Fruit fly (Drosophila melanogaster) S2 (cell line): ENCODE results near the gene Oatp26F.

Experiments used
- CG8478 ChIP-seq: fragments of >200 bp; optimal IDR thresholded peaks from 2 replicates; lab custom pipeline; 2018
- CTCF ChIP-seq, 2 experiments: fragments of >200 bp; optimal IDR thresholded peaks; 2 replicates each; lab custom pipeline; 2018

Gene Oatp26F

dm6 chr2L:6632307-6632706 is at the start of gene Oatp26F:
Oatp26F (minus strand) TSS chr2L:6632407.
- TF ChIP-seq CG8478 (lab: Kevin White, UChicago) (no peak), CTCF (optimal IDR thresholded peaks at IDR 0.05; lab: Kevin White, UChicago) (no peak)

dm6 chr2L:6677453-6677852 is 45.2 kb upstream of the Oatp26F start, which contains the start of gene Nse1:
Nse1 (minus strand) TSS chr2L:6677625.
- TF ChIP-seq CTCF (optimal IDR thresholded peaks at IDR 0.05; lab: Kevin White, UChicago) (no peak), CG8478 (lab: Kevin White, UChicago) (no peak)

DNA sequence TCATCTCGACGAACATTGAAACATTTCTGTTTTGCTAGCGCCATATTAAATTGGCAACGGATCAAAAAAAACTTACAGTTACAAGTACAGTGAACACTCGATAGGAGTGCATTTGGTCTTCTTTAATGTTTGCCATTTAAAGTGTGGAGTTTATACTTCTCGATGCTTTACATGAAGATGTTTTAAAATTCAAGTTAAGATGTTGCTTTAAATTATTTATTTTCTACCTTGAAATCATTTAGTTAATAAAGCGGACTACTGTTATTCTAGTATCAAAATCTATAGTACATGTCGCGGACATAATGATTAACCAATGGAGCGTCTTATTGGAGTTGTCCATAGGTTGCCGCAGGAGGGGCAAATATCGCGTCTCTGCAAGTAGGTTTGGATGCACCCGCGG is 44.3 kb upstream of the Oatp26F start, which contains the start of gene cort:
TSS of gene cort (minus strand) at position 101 of the 400 bp plus-strand sequence.
- no peak for TF ChIP-seq CG8478 (lab: Kevin White, UChicago)
- TF ChIP-seq CTCF (optimal IDR thresholded peaks at IDR 0.05; lab: Kevin White, UChicago) = no peak

DNA sequence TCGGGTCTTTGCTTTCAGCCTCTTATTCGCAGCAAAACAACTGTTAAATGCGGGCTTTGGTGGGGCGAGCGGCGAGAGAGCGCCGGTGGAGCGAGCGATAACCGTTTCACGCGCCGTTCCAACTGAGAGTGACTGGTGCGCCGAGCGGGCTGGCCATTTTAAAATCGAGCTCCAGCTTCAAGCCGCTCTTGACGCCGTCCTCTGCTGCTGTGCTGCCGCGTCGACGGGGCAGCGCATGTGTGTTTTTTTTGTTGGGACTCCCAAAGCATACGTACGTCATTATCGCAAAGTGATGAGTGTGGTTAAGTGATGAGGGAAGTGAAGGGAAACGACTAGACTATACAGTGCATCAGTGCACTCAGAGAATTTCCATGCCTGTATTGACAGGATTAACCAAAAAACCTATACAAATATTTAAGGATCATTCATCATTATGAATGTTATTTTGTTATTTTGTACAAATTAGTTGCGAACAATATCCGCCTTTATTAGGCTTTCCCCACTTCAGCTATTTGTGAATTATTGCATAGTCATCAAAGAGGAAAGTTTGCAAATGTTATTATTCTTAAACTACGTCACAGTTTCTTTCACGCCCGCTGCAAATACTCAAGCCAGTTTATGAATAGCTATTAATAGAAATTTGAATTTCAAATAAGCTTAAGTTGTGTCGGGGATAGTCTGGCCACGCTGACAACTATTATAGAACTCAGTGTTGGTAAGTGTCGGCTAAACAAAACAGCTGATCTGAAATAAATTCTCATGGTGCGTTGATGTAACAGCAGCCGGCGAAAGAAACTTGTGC is 41.2 kb upstream of the Oatp26F start, which contains the start of gene Spn27A:
TSS of gene Spn27A (minus strand) at position 137 of the 802 bp plus-strand sequence.
- TF ChIP-seq CG8478 (lab: Kevin White, UChicago) = no peak
- no peak for TF ChIP-seq CTCF (optimal IDR thresholded peaks at IDR 0.05; lab: Kevin White, UChicago)

dm6 chr2L:6671409-6671808 is 39.2 kb upstream of the Oatp26F start:
- TF ChIP-seq CG8478 (lab: Kevin White, UChicago) = no peak
- TF ChIP-seq CTCF (optimal IDR thresholded peaks at IDR 0.05; lab: Kevin White, UChicago) = no peak

- TF ChIP-seq CG8478 (lab: Kevin White, UChicago) = no peak
- TF ChIP-seq CTCF (optimal IDR thresholded peaks at IDR 0.05; lab: Kevin White, UChicago) = no peak
Measured at dm6 chr2L:6667719-6668325, 35.6 kb upstream of the Oatp26F start, which contains the start of gene Galt. Galt (minus strand) TSS chr2L:6668033.

DNA sequence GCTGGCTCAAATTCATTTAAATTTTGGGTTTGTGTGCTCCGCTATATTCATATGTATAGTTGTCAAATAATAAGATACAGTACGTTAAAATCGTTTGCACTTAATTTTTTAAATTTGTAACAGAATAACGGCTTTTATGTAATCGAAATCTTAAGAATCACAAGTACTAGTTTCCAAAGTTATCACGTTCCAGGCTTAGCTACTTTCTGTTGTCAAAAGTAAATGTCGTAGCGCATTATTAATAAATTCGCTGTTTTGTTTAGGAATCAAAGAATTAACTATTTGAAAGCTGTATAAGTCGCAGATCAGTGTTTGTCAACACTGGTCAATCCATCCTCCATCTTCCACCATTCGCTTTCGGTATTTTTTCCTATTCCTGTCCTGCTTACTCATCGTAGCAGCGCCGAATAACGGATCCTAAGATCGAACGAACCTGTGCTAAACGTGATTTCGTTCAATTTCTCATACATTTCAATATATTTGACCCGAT is 31.4 kb upstream of the Oatp26F start, which contains the start of the genes CG13771, CG34310 and cup:
TSS of gene CG13771 (minus strand) at position 51 of the 490 bp plus-strand sequence.
TSS of gene CG34310 (plus strand) at position 103 of the 490 bp plus-strand sequence.
TSS of gene cup (plus strand) at position 103 of the 490 bp plus-strand sequence.
- no peak for TF ChIP-seq CTCF (optimal IDR thresholded peaks at IDR 0.05; lab: Kevin White, UChicago)
- TF ChIP-seq CG8478 (lab: Kevin White, UChicago) = no peak

DNA sequence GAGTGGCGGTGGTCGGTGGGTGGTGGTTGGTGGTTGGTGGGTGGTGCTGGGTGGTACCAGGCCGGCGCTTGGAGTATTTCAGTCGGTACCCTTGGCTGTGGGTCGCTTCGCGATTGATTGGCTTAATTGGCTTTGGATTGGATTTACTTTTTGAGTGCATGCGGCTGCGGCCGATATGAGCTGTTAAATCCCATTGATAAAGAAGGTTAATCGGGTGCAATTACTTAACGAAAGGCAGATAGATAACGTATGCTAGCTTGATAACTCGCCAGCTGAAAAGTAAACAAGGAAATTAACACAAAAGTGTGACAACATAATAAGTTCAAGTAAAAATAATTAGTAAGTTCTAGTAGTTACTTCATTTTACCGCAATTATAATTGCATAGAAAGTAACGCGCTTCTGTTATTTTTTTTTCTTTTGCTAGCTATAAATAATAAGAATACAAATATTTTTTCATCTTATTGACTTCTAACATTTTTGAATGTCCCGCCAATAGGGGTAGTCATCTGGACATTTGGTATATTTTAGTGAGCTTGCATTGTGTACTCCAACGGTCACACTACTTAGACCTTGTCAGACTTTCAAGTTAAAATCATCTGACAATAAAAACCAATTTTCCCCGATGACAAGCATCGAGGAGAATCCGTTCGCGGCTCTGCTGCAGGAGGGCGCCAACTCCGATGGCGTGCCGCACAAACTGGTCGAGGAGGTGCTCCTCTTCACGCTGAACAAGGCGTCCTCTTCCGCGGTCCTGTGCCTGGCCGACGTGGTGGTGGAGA is 26.0 kb upstream of the Oatp26F start, which contains the start of the genes CG31636 and Ube4A:
TSS of gene CG31636 (minus strand) at position 184 of the 780 bp plus-strand sequence.
TSS of gene Ube4A (plus strand) at position 549 of the 780 bp plus-strand sequence.
- no peak for TF ChIP-seq CG8478 (lab: Kevin White, UChicago)

dm6 chr2L:6656264-6656676 is 24.1 kb upstream of the Oatp26F start, which contains the start of gene CG31633:
CG31633 (minus strand) TSS chr2L:6656321.
- TF ChIP-seq CTCF (optimal IDR thresholded peaks at IDR 0.05; lab: Kevin White, UChicago) (no peak), CG8478 (lab: Kevin White, UChicago) (no peak)

- TF ChIP-seq CG8478 (lab: Kevin White, UChicago) = no peak
- TF ChIP-seq CTCF (optimal IDR thresholded peaks at IDR 0.05; lab: Kevin White, UChicago) = no peak
Measured at dm6 chr2L:6649085-6649754, 17.0 kb upstream of the Oatp26F start, which contains the start of the genes CG31635 and Tango1. CG31635 (minus strand) TSS chr2L:6649114. Tango1 (plus strand) TSS chr2L:6649388.

DNA sequence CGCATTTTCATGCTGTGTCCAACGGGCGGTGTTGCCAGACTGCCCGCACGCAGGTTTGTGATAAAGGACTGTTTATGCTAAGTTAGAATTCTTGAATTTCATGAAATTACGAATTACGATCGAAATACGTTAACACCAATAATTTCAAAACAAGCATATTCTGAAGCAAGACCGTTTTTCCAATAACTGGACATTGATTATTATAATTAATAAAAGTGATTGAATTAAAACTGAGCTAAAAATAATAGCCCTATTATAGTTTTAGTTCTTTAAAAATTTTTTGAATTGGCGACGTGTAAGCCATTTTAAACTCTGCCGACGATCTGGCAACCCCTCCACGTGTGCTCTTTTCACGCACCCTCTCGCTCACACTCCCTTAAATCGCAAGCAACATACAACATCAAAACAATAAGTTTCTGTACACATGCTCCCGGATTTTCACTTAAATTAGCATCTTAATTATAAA is 16.0 kb upstream of the Oatp26F start:
- TF ChIP-seq CTCF (optimal IDR thresholded peaks at IDR 0.05; lab: Kevin White, UChicago) (no peak), CG8478 (lab: Kevin White, UChicago) (no peak)

DNA sequence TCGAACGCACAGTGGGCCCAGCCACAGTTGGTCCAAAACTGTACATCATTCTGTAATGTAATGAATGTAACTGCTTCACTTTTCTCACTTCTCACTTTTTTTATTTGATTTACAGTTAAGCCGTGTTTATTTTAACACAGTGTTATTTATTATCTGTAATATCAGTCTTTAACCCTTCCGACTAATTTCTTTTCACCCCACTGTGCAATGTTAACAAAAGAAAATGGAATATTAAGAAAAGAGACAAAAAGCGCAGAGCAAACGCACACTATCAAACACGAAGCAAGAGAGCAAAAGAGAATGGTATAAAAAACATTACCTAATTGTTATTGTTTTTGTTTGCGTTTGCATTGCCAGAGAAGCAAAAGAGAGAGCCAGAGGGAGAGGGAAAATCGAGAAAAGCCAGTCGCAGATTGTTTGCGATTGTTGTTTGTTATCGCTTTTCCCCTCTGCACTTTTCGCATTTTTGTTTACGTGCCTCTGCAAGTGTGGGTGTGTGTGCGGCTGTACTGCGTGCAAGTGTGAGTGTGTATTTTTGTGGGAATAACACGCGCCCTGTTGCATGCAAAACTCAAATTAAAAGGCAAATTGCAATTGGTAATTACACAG is 15.0 kb upstream of the Oatp26F start:
- TF ChIP-seq CTCF (optimal IDR thresholded peaks at IDR 0.05; lab: Kevin White, UChicago) = no peak
- no peak for TF ChIP-seq CG8478 (lab: Kevin White, UChicago)
